Worm (Caenorhabditis elegans) whole organism, L4 larva: Measurements from ENCODE around the gene Y47D3A.20.
A peak's percentile ranks its signal among the peaks of the same experiment; 100 is the strongest.

Source experiments
- F10B5.3 ChIP-seq: sonication (generic microtip); optimal IDR thresholded peaks from 2 replicates; lab custom pipeline; 2016; ENCODE audit warnings: mild to moderate bottlenecking, missing genetic modification characterization, missing compliant biosample characterization
- F37D6.2 ChIP-seq: sonication (generic microtip); optimal IDR thresholded peaks from 2 replicates; lab custom pipeline; 2016; ENCODE audit warnings: mild to moderate bottlenecking, missing genetic modification characterization, missing compliant biosample characterization
- ZK337.2 ChIP-seq: fragments of 200-800 bp; sonication (Bioruptor generic); IDR thresholded peaks from 2 replicates; pipeline ENCODE4 v1.3.6; 2022; ENCODE audit warnings: missing genetic modification reagents, missing genetic modification characterization, missing compliant biosample characterization
- aha-1 ChIP-seq: fragments of 150-350 bp; peaks from one replicate; lab custom pipeline; 2014; ENCODE audit warnings: missing biosample characterization, missing genetic modification characterization
- ceh-44 ChIP-seq: fragments of 200-800 bp; sonication (Bioruptor generic); IDR thresholded peaks from 2 replicates; pipeline ENCODE4 v1.3.6; 2022; ENCODE audit warnings: missing genetic modification reagents, missing genetic modification characterization, missing compliant biosample characterization
- ces-1 ChIP-seq: fragments of 150-350 bp; sonication (generic microtip); optimal IDR thresholded peaks from 4 replicates; lab custom pipeline; 2014; ENCODE audit warnings: missing biosample characterization, missing genetic modification reagents, missing genetic modification characterization
- cey-2 ChIP-seq: sonication (generic microtip); optimal IDR thresholded peaks from 3 replicates; lab custom pipeline; 2017; ENCODE audit warnings: missing genetic modification characterization, mild to moderate bottlenecking, missing compliant biosample characterization, antibody characterized with exemption, borderline replicate concordance; ENCODE audit not compliant: insufficient read depth
- ctbp-1 ChIP-seq: fragments of 200-800 bp; sonication (Bioruptor generic); IDR thresholded peaks from 2 replicates; pipeline ENCODE4 v1.3.6; 2022; ENCODE audit warnings: missing genetic modification reagents, missing genetic modification characterization, missing compliant biosample characterization
- daf-16 ChIP-seq, 3 experiments: sonication (generic microtip); optimal IDR thresholded peaks; 2 replicates each; lab custom pipeline; 2016 to 2017; ENCODE audit warnings: missing genetic modification characterization in 3 of 3, missing genetic modification reagents in 3 of 3, mild to moderate bottlenecking in 2 of 3, missing compliant biosample characterization in 2 of 3, missing biosample characterization in 1 of 3, moderate library complexity in 1 of 3
- dmd-6 ChIP-seq: fragments of 200-800 bp; sonication (Bioruptor generic); IDR thresholded peaks from 2 replicates; pipeline ENCODE4 v1.3.6; 2022; ENCODE audit warnings: missing genetic modification reagents, missing genetic modification characterization, missing compliant biosample characterization
- dmd-9 ChIP-seq: fragments of 200-800 bp; sonication (Bioruptor generic); IDR thresholded peaks from 2 replicates; pipeline ENCODE4 v1.3.6; 2022; ENCODE audit warnings: missing genetic modification reagents, missing genetic modification characterization, missing compliant biosample characterization
- dpl-1 ChIP-seq: fragments of 150-350 bp; optimal IDR thresholded peaks from 2 replicates; lab custom pipeline; 2014; ENCODE audit warnings: missing biosample characterization, missing genetic modification reagents, missing genetic modification characterization
- dve-1 ChIP-seq: sonication (generic microtip); optimal IDR thresholded peaks from 2 replicates; lab custom pipeline; 2017; ENCODE audit warnings: antibody characterized with exemption, mild to moderate bottlenecking, missing genetic modification characterization, missing compliant biosample characterization; ENCODE audit not compliant: insufficient read depth
- egl-43 ChIP-seq: fragments of 200-800 bp; sonication (Bioruptor generic); IDR thresholded peaks from 2 replicates; pipeline ENCODE4 v1.3.6; 2022; ENCODE audit warnings: missing genetic modification reagents, missing genetic modification characterization, missing compliant biosample characterization
- fkh-10 ChIP-seq: fragments of 150-350 bp; optimal IDR thresholded peaks from 2 replicates; lab custom pipeline; 2014; ENCODE audit warnings: missing biosample characterization, missing genetic modification reagents, missing genetic modification characterization
- fos-1 ChIP-seq: fragments of 150-350 bp; optimal IDR thresholded peaks from 2 replicates; lab custom pipeline; 2014; ENCODE audit warnings: missing biosample characterization, missing genetic modification characterization
- hif-1 ChIP-seq, 2 experiments: sonication (generic microtip); optimal IDR thresholded peaks; 2 replicates each; lab custom pipeline; 2016 to 2017; ENCODE audit warnings: missing compliant biosample characterization in 2 of 2, missing genetic modification characterization in 2 of 2, missing genetic modification reagents in 2 of 2, missing genotype in 2 of 2, mild to moderate bottlenecking in 1 of 2
- hlh-30 ChIP-seq: sonication (generic microtip); optimal IDR thresholded peaks from 2 replicates; lab custom pipeline; 2017; ENCODE audit warnings: antibody characterized with exemption, mild to moderate bottlenecking, missing genetic modification characterization, missing compliant biosample characterization; ENCODE audit not compliant: insufficient read depth
- hmg-1.1 ChIP-seq: fragments of 200-800 bp; sonication (Bioruptor generic); IDR thresholded peaks from 2 replicates; pipeline ENCODE4 v1.3.6; 2022; ENCODE audit warnings: missing genetic modification reagents, missing genetic modification characterization, missing compliant biosample characterization
- lin-15B ChIP-seq: fragments of 150-350 bp; sonication (generic microtip); optimal IDR thresholded peaks from 3 replicates; lab custom pipeline; 2014; ENCODE audit warnings: missing biosample characterization, missing genetic modification characterization
- lin-38 ChIP-seq: fragments of 200-800 bp; sonication (Bioruptor generic); IDR thresholded peaks from 2 replicates; pipeline ENCODE4 v1.3.6; 2022; ENCODE audit warnings: missing genetic modification reagents, missing genetic modification characterization, missing compliant biosample characterization
- lsy-2 ChIP-seq, 2 experiments: fragments of 150-350 bp in 1 of 2; sonication (generic microtip) in 1 of 2; optimal IDR thresholded peaks; 2 replicates each; lab custom pipeline; 2014 to 2017; ENCODE audit warnings: missing biosample characterization in 2 of 2, missing genetic modification characterization in 2 of 2
- mep-1 ChIP-seq: fragments of 150-350 bp; sonication (generic microtip); optimal IDR thresholded peaks from 3 replicates; lab custom pipeline; 2014; ENCODE audit warnings: missing biosample characterization, missing genetic modification characterization
- mes-2 ChIP-seq: sonication (generic microtip); optimal IDR thresholded peaks from 2 replicates; lab custom pipeline; 2016; ENCODE audit warnings: missing genotype, mild to moderate bottlenecking, missing genetic modification characterization, missing compliant biosample characterization; ENCODE audit not compliant: poor library complexity, severe bottlenecking
- nhr-102 ChIP-seq: sonication (generic microtip); optimal IDR thresholded peaks from 2 replicates; lab custom pipeline; 2016; ENCODE audit warnings: mild to moderate bottlenecking, missing genetic modification characterization, moderate library complexity, missing compliant biosample characterization
- nhr-11 ChIP-seq: fragments of 150-350 bp; optimal IDR thresholded peaks from 2 replicates; lab custom pipeline; 2014; ENCODE audit warnings: missing biosample characterization, missing genetic modification characterization
- nhr-237 ChIP-seq: sonication (generic microtip); optimal IDR thresholded peaks from 2 replicates; lab custom pipeline; 2017; ENCODE audit warnings: missing biosample characterization, missing genetic modification characterization
- nhr-28 ChIP-seq: fragments of 150-350 bp; optimal IDR thresholded peaks from 2 replicates; lab custom pipeline; 2014; ENCODE audit warnings: missing biosample characterization, missing genetic modification characterization
- nhr-41 ChIP-seq: fragments of 200-800 bp; sonication (Bioruptor generic); IDR thresholded peaks from 2 replicates; pipeline ENCODE4 v1.3.6; 2022; ENCODE audit warnings: missing genetic modification reagents, missing genetic modification characterization, missing compliant biosample characterization
- rbr-2 ChIP-seq: sonication (generic microtip); optimal IDR thresholded peaks from 2 replicates; lab custom pipeline; 2016; ENCODE audit warnings: missing genotype, missing genetic modification characterization, missing compliant biosample characterization
- sdz-12 ChIP-seq: fragments of 200-800 bp; sonication (Bioruptor generic); optimal IDR thresholded peaks from 2 replicates; lab custom pipeline; 2018; ENCODE audit warnings: mild to moderate bottlenecking, missing genetic modification characterization, missing compliant biosample characterization
- spr-1 ChIP-seq: sonication (generic microtip); optimal IDR thresholded peaks from 2 replicates; lab custom pipeline; 2016; ENCODE audit warnings: mild to moderate bottlenecking, missing genetic modification characterization, missing compliant biosample characterization
- tra-1 ChIP-seq: fragments of 200-800 bp; sonication (Bioruptor generic); IDR thresholded peaks from 2 replicates; pipeline ENCODE4 v1.3.6; 2022; ENCODE audit warnings: missing genetic modification reagents, missing genetic modification characterization, missing compliant biosample characterization
- unc-130 ChIP-seq: sonication (generic microtip); optimal IDR thresholded peaks from 2 replicates; lab custom pipeline; 2016; ENCODE audit warnings: missing genetic modification reagents, missing genetic modification characterization, missing compliant biosample characterization
- vab-7 ChIP-seq: fragments of 200-800 bp; sonication (Bioruptor generic); IDR thresholded peaks from 2 replicates; pipeline ENCODE4 v1.3.6; 2022; ENCODE audit warnings: missing genetic modification reagents, missing genetic modification characterization, missing compliant biosample characterization
- ztf-7 ChIP-seq: fragments of 150-350 bp; optimal IDR thresholded peaks from 2 replicates; lab custom pipeline; 2014; ENCODE audit warnings: missing biosample characterization, missing genetic modification characterization

Y47D3A.20 gene

DNA sequence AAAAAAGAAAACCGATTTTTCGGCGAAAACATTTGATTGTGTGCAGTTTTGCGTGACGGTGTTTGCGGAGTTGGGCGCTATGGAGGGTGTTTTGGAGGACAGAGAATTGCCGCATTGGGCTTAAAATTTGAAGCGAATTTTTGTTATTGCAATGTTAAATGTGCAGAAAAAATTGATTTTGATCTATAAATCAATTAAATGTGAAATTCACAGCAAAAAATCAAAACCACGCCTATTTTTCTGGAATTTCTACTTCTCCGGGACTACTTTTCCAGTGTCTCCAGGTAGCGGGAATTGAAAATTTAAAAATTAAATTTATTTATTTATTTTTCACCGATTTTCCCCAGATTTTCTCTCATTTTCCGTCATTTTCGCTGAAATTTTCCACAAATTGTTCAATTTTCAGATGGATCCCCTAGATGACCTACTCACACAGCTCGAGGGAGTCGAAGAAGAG lies 42.3 kb downstream of the Y47D3A.20 start, which contains the start of gene mcm-10:
TSS of gene mcm-10 (plus strand) at position 407 of the 457 bp plus-strand sequence.
- peak; percentile 90 for TF ChIP-seq dpl-1 (GFP tag; lab: Kevin White, UChicago)
- TF ChIP-seq nhr-102 (tag; lab: Kevin White, UChicago): peak; percentile 2
- no peak for TF ChIP-seq tra-1 (GFP tag; lab: Robert Waterston, UW)
- peak; percentile 71; the same call in 1 of the 2 replicates for TF ChIP-seq ceh-44 (GFP tag; lab: Robert Waterston, UW)
- peak; percentile 78 for TF ChIP-seq unc-130 (GFP tag; lab: Kevin White, UChicago)
- no peak for TF ChIP-seq cey-2 (tag; lab: Kevin White, UChicago)
- peak; percentile 76 for TF ChIP-seq hmg-1.1
- no peak for TF ChIP-seq F10B5.3 (tag; lab: Kevin White, UChicago)
- TF ChIP-seq nhr-11: peak; percentile 29
- TF ChIP-seq ZK337.2 (GFP tag; lab: Robert Waterston, UW): 0 out of 2 replicates have a peak, but pooled peaks have one; percentile 50
- no peak for TF ChIP-seq ztf-7 (tag; lab: Kevin White, UChicago)
- peak; percentile 32 for TF ChIP-seq fkh-10 (GFP tag; lab: Kevin White, UChicago)
- peak; percentile 68 for TF ChIP-seq vab-7 (GFP tag; lab: Robert Waterston, UW)
- peak; percentile 62 for TF ChIP-seq lin-38
- TF ChIP-seq ces-1 (GFP tag; lab: Kevin White, UChicago): peak; percentile 1
- peak; percentile 34 for TF ChIP-seq mep-1 (tag; lab: Kevin White, UChicago)
- TF ChIP-seq mes-2 (tag; lab: Kevin White, UChicago): peak; percentile 86
- TF ChIP-seq egl-43: 0 out of 2 replicates have a peak, but pooled peaks have one; percentile 49
- no peak for TF ChIP-seq nhr-237 (tag; lab: Kevin White, UChicago)
- peak; percentile 73 for TF ChIP-seq rbr-2 (tag; lab: Kevin White, UChicago)
- peak; percentile 65 for TF ChIP-seq dve-1 (tag; lab: Kevin White, UChicago)
- TF ChIP-seq spr-1: peak; percentile 13
- peak; percentile 34 for TF ChIP-seq F37D6.2 (tag; lab: Kevin White, UChicago)
- TF ChIP-seq aha-1 (tag; lab: Kevin White, UChicago): peak; percentile 81
- peak; percentile 44; the same call in 1 of the 2 replicates for TF ChIP-seq dmd-9 (GFP tag; lab: Robert Waterston, UW)
- no peak for TF ChIP-seq nhr-41 (GFP tag; lab: Robert Waterston, UW)
- peak in 1 of 2 experiments; percentile 92 for TF ChIP-seq hif-1 (tag; optimal IDR thresholded peaks at IDR 0.05; lab: Kevin White, UChicago)
- peak; percentile 35 for TF ChIP-seq nhr-28
- peak in 1 of 2 experiments; percentile 26 for TF ChIP-seq daf-16 (GFP tag; optimal IDR thresholded peaks at IDR 0.05; lab: Kevin White, UChicago)
- TF ChIP-seq daf-16 (tag; optimal IDR thresholded peaks at IDR 0.05; lab: Kevin White, UChicago): peak; percentile 24
- peak; percentile 72 for TF ChIP-seq ctbp-1 (GFP tag; lab: Robert Waterston, UW)
- peak in 1 of 2 experiments; percentile 65 for TF ChIP-seq lsy-2 (tag; optimal IDR thresholded peaks at IDR 0.05; lab: Kevin White, UChicago)
- TF ChIP-seq hlh-30 (tag; lab: Kevin White, UChicago): peak; percentile 23
- no peak for TF ChIP-seq lin-15B (tag; lab: Kevin White, UChicago)
- TF ChIP-seq, all 104 proteins: peak for 26

DNA sequence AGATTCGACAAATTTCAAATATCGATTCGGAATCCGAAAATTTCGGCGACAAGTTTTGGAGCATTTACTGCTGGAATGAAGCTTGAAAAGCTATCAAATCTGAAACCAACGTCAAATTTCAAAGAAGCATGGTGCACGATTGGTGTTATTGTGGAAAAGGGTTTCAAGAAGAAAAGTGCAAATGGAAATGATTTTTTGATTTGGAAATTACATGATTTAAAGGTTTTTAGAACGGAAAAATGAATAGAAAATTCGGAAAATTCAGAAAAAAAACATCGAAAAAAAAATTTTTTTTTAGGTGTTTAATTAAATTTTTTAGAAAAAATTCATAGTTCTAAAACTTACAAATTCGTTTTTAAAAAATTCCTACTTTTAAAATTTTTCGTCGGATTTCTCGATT lies 43.3 kb downstream of the Y47D3A.20 start, which contains the start of gene teg-1:
TSS of gene teg-1 (minus strand) at position 101 of the 400 bp plus-strand sequence.
- no peak for TF ChIP-seq dmd-6 (GFP tag; lab: Robert Waterston, UW)
- TF ChIP-seq ZK337.2 (GFP tag; lab: Robert Waterston, UW): no peak
- TF ChIP-seq fos-1 (tag; lab: Kevin White, UChicago): no peak
- TF ChIP-seq sdz-12 (GFP tag; lab: Kevin White, UChicago): no peak
